Fruit fly (Drosophila melanogaster): ENCODE data around the gene CalpC.

Gene CalpC

dm6 chrX:16296423-16297292 lies 28.9 kb upstream of the CalpC start, which contains the start of gene CG3632:
Gene CG3632 (plus strand): TSS chrX:16296671.
- TF ChIP-seq br (GFP tag; optimal IDR thresholded peaks at IDR 0.05): peak; percentile 41
- TF ChIP-seq GATAd (GFP tag; optimal IDR thresholded peaks at IDR 0.05): peak; percentile 36
- no peak for TF ChIP-seq Hr78 (GFP tag; optimal IDR thresholded peaks at IDR 0.05)
- peak in 1 of 2 experiments; percentile 76 for TF ChIP-seq foxo (GFP tag; optimal IDR thresholded peaks at IDR 0.05)
- TF ChIP-seq ey (GFP tag; optimal IDR thresholded peaks at IDR 0.05): peak; percentile 29
- TF ChIP-seq dsf (GFP tag; optimal IDR thresholded peaks at IDR 0.05; ENCODE audit: borderline replicate concordance): peak; percentile 27
- no peak for TF ChIP-seq woc (GFP tag; optimal IDR thresholded peaks at IDR 0.05)
- TF ChIP-seq sv (GFP tag; optimal IDR thresholded peaks at IDR 0.05): no peak
- no peak for TF ChIP-seq Rel (GFP tag; optimal IDR thresholded peaks at IDR 0.05)
- peak; percentile 42 for TF ChIP-seq Rel (tag; optimal IDR thresholded peaks at IDR 0.05)
- peak; percentile 0 for TF ChIP-seq CG32264 (GFP tag; optimal IDR thresholded peaks at IDR 0.05)
- no peak for TF ChIP-seq brk (GFP tag; optimal IDR thresholded peaks at IDR 0.05)
- no peak for TF ChIP-seq Dfd (GFP tag; optimal IDR thresholded peaks at IDR 0.05)
- TF ChIP-seq CG9705 (GFP tag; optimal IDR thresholded peaks at IDR 0.05): peak; percentile 36
- peak; percentile 79 for TF ChIP-seq Hnf4 (GFP tag; optimal IDR thresholded peaks at IDR 0.05)
- TF ChIP-seq Abd-B (GFP tag; optimal IDR thresholded peaks at IDR 0.05): no peak
- TF ChIP-seq rgr (GFP tag; optimal IDR thresholded peaks at IDR 0.05): peak; percentile 57
- TF ChIP-seq Mio (GFP tag; optimal IDR thresholded peaks at IDR 0.05): no peak
- TF ChIP-seq Sp1 (GFP tag; optimal IDR thresholded peaks at IDR 0.05): peak; percentile 41
- TF ChIP-seq psq (GFP tag; optimal IDR thresholded peaks at IDR 0.05): peak; percentile 33
- TF ChIP-seq OdsH (GFP tag; optimal IDR thresholded peaks at IDR 0.05): peak; percentile 4
- no peak for TF ChIP-seq Vsx2 (GFP tag; optimal IDR thresholded peaks at IDR 0.05; ENCODE audit: partially characterized antibody)
- peak; percentile 17 for TF ChIP-seq jim (GFP tag; optimal IDR thresholded peaks at IDR 0.05)
- no peak for TF ChIP-seq dmrt93B (GFP tag; optimal IDR thresholded peaks at IDR 0.05)
- no peak for TF ChIP-seq sage (GFP tag; optimal IDR thresholded peaks at IDR 0.05)
- TF ChIP-seq tai (GFP tag; optimal IDR thresholded peaks at IDR 0.05): no peak
- no peak for TF ChIP-seq N (GFP tag; optimal IDR thresholded peaks at IDR 0.05)
- TF ChIP-seq Hr83 (GFP tag; optimal IDR thresholded peaks at IDR 0.05; ENCODE audit: poor library complexity, severe bottlenecking): peak; percentile 93
- TF ChIP-seq usp (GFP tag; optimal IDR thresholded peaks at IDR 0.05): no peak
- TF ChIP-seq Jra (GFP tag; optimal IDR thresholded peaks at IDR 0.05): peak; percentile 79
- TF ChIP-seq Dif (GFP tag; optimal IDR thresholded peaks at IDR 0.05; ENCODE audit: partially characterized antibody): no peak
- no peak for TF ChIP-seq pan (optimal IDR thresholded peaks at IDR 0.05)
- peak; percentile 66 for TF ChIP-seq h (GFP tag; optimal IDR thresholded peaks at IDR 0.05)
- TF ChIP-seq Myc (optimal IDR thresholded peaks at IDR 0.05): peak; percentile 25
- TF ChIP-seq dl (GFP tag; optimal IDR thresholded peaks at IDR 0.05; ENCODE audit: insufficient read depth in 1 of 2, partially characterized antibody in 2 of 2): no peak
- no peak for TF ChIP-seq fru (GFP tag; optimal IDR thresholded peaks at IDR 0.05)
- TF ChIP-seq lola (GFP tag; optimal IDR thresholded peaks at IDR 0.05): peak; percentile 44
- no peak for TF ChIP-seq CrebA (GFP tag; optimal IDR thresholded peaks at IDR 0.05; ENCODE audit: borderline replicate concordance)
- peak; percentile 45 for TF ChIP-seq HLH106 (tag; optimal IDR thresholded peaks at IDR 0.05)

dm6 chrX:16297618-16298017 lies 27.9 kb upstream of the CalpC start, which contains the start of gene ERp44:
Gene ERp44 (minus strand): TSS chrX:16297718.
- TF ChIP-seq psq (GFP tag; optimal IDR thresholded peaks at IDR 0.05) (no peak), Jra (GFP tag; optimal IDR thresholded peaks at IDR 0.05) (no peak), pan (optimal IDR thresholded peaks at IDR 0.05) (no peak), dsf (GFP tag; optimal IDR thresholded peaks at IDR 0.05; ENCODE audit: borderline replicate concordance) (no peak), CrebA (GFP tag; optimal IDR thresholded peaks at IDR 0.05; ENCODE audit: borderline replicate concordance) (no peak), Dif (GFP tag; optimal IDR thresholded peaks at IDR 0.05; ENCODE audit: partially characterized antibody) (no peak), Hnf4 (GFP tag; optimal IDR thresholded peaks at IDR 0.05) (no peak), Hr83 (GFP tag; optimal IDR thresholded peaks at IDR 0.05; ENCODE audit: poor library complexity, severe bottlenecking) (no peak), GATAd (GFP tag; optimal IDR thresholded peaks at IDR 0.05) (no peak), woc (GFP tag; optimal IDR thresholded peaks at IDR 0.05) (no peak), Myc (optimal IDR thresholded peaks at IDR 0.05) (no peak), OdsH (GFP tag; optimal IDR thresholded peaks at IDR 0.05) (no peak), sage (GFP tag; optimal IDR thresholded peaks at IDR 0.05) (no peak), fru (GFP tag; optimal IDR thresholded peaks at IDR 0.05) (no peak), Abd-B (GFP tag; optimal IDR thresholded peaks at IDR 0.05) (no peak)
